Fruit fly (Drosophila melanogaster) whole organism, embryonic: ENCODE data around the gene sob.

Source experiments
- Atf6 ChIP-seq: fragments of 200-800 bp; sonication (Bioruptor generic); IDR thresholded peaks from 2 replicates; pipeline ENCODE4 v1.3.6; 2022; ENCODE audit warnings: missing biosample characterization, missing genetic modification characterization
- BEAF-32 ChIP-seq: fragments of 200-800 bp; sonication (Bioruptor generic); optimal IDR thresholded peaks from 3 replicates; lab custom pipeline; 2017; ENCODE audit warnings: missing biosample characterization, missing genetic modification characterization, mild to moderate bottlenecking, moderate library complexity, missing genetic modification reagents
- Blimp-1 ChIP-seq: fragments of 200-800 bp; sonication (Bioruptor generic); optimal IDR thresholded peaks from 3 replicates; lab custom pipeline; 2018; ENCODE audit warnings: missing biosample characterization, missing genetic modification characterization, mild to moderate bottlenecking, moderate library complexity, missing genetic modification reagents
- BtbVII ChIP-seq: fragments of 200-800 bp; sonication (Bioruptor generic); optimal IDR thresholded peaks from 3 replicates; lab custom pipeline; 2017; ENCODE audit warnings: missing biosample characterization, mild to moderate bottlenecking, missing genetic modification characterization
- CG12071 ChIP-seq: fragments of 200-800 bp; sonication (Bioruptor generic); optimal IDR thresholded peaks from 3 replicates; lab custom pipeline; 2018; ENCODE audit warnings: missing biosample characterization, mild to moderate bottlenecking, missing genetic modification characterization
- CG12744 ChIP-seq: fragments of 200-800 bp; sonication (Bioruptor generic); optimal IDR thresholded peaks from 2 replicates; lab custom pipeline; 2016; ENCODE audit warnings: missing biosample characterization, missing genetic modification characterization
- CG13624 ChIP-seq: fragments of 200-800 bp; sonication (Bioruptor generic); optimal IDR thresholded peaks from 2 replicates; lab custom pipeline; 2016; ENCODE audit warnings: missing biosample characterization, missing genetic modification characterization
- CG14014 ChIP-seq: fragments of 200-800 bp; sonication (Bioruptor generic); IDR thresholded peaks from 2 replicates; pipeline ENCODE4 v1.3.6; 2022; ENCODE audit warnings: missing biosample characterization, missing genetic modification characterization
- CG15479 ChIP-seq: fragments of 200-800 bp; sonication (Bioruptor generic); optimal IDR thresholded peaks from 3 replicates; lab custom pipeline; 2019; ENCODE audit warnings: missing biosample characterization, mild to moderate bottlenecking, missing genetic modification characterization, moderate library complexity
- CG17359 ChIP-seq: fragments of 200-800 bp; sonication (Bioruptor generic); optimal IDR thresholded peaks from 3 replicates; lab custom pipeline; 2018; ENCODE audit warnings: missing biosample characterization, mild to moderate bottlenecking, missing genetic modification characterization, moderate library complexity
- CG17612 ChIP-seq: fragments of 200-800 bp; sonication (Bioruptor generic); IDR thresholded peaks from 2 replicates; pipeline ENCODE4 v1.3.6; 2022; ENCODE audit warnings: missing biosample characterization, missing genetic modification characterization
- CG17802 ChIP-seq: fragments of 200-800 bp; sonication (Bioruptor generic); optimal IDR thresholded peaks from 2 replicates; lab custom pipeline; 2018; ENCODE audit warnings: missing biosample characterization, mild to moderate bottlenecking, missing genetic modification characterization, moderate library complexity
- CG2875 ChIP-seq: fragments of 200-800 bp; sonication (Bioruptor generic); optimal IDR thresholded peaks from 2 replicates; lab custom pipeline; 2017; ENCODE audit warnings: missing biosample characterization, mild to moderate bottlenecking, missing genetic modification characterization, missing genetic modification reagents
- CG30431 ChIP-seq: fragments of 200-800 bp; sonication (Bioruptor generic); optimal IDR thresholded peaks from 2 replicates; lab custom pipeline; 2017; ENCODE audit warnings: missing biosample characterization, missing genetic modification characterization
- CG4707 ChIP-seq: fragments of 200-800 bp; sonication (Bioruptor generic); optimal IDR thresholded peaks from 2 replicates; lab custom pipeline; 2018; ENCODE audit warnings: missing biosample characterization, mild to moderate bottlenecking, missing genetic modification characterization, moderate library complexity
- CG6175 ChIP-seq: fragments of 200-800 bp; sonication (Bioruptor generic); IDR thresholded peaks from 3 replicates; pipeline ENCODE4 v1.3.6; 2022; ENCODE audit warnings: missing biosample characterization, missing genetic modification characterization
- CG6254 ChIP-seq: fragments of 200-800 bp; sonication (Bioruptor generic); optimal IDR thresholded peaks from 3 replicates; lab custom pipeline; 2017; ENCODE audit warnings: mild to moderate bottlenecking, missing biosample characterization, missing genetic modification reagents, missing genetic modification characterization
- CG6272 ChIP-seq: fragments of 200-800 bp; sonication (Bioruptor generic); IDR thresholded peaks from 2 replicates; pipeline ENCODE4 v1.3.6; 2022; ENCODE audit warnings: missing biosample characterization, missing genetic modification characterization
- CG6765 ChIP-seq: fragments of 200-800 bp; sonication (Bioruptor generic); optimal IDR thresholded peaks from 3 replicates; lab custom pipeline; 2017; ENCODE audit warnings: missing biosample characterization, mild to moderate bottlenecking, missing genetic modification characterization
- CG6854 ChIP-seq: fragments of 200-800 bp; sonication (Bioruptor generic); optimal IDR thresholded peaks from 3 replicates; lab custom pipeline; 2017; ENCODE audit warnings: missing biosample characterization, mild to moderate bottlenecking, missing genetic modification characterization
- CG8089 ChIP-seq: fragments of 200-800 bp; sonication (Bioruptor generic); optimal IDR thresholded peaks from 3 replicates; lab custom pipeline; 2016; ENCODE audit warnings: missing biosample characterization, missing genetic modification characterization
- CG8281 ChIP-seq: fragments of 200-800 bp; sonication (Bioruptor generic); optimal IDR thresholded peaks from 2 replicates; lab custom pipeline; 2018; ENCODE audit warnings: missing biosample characterization, mild to moderate bottlenecking, missing genetic modification characterization, moderate library complexity
- CG8290 ChIP-seq, 3 experiments: fragments of 200-800 bp; sonication (Bioruptor generic); optimal IDR thresholded peaks; 2 replicates each; lab custom pipeline; 2016 to 2019; ENCODE audit warnings: missing biosample characterization in 3 of 3, missing genetic modification characterization in 3 of 3, mild to moderate bottlenecking in 2 of 3, moderate library complexity in 1 of 3
- Dek ChIP-seq: fragments of 200-800 bp; sonication (Bioruptor generic); optimal IDR thresholded peaks from 3 replicates; lab custom pipeline; 2019; ENCODE audit warnings: missing biosample characterization, mild to moderate bottlenecking, missing genetic modification characterization, moderate library complexity
- MTF-1 ChIP-seq: fragments of 200-800 bp; sonication (Bioruptor generic); optimal IDR thresholded peaks from 2 replicates; lab custom pipeline; 2018; ENCODE audit warnings: missing biosample characterization, mild to moderate bottlenecking, missing genetic modification characterization, borderline replicate concordance
- Meics ChIP-seq: fragments of 200-800 bp; sonication (Bioruptor generic); optimal IDR thresholded peaks from 2 replicates; lab custom pipeline; 2017; ENCODE audit warnings: missing biosample characterization, mild to moderate bottlenecking, missing genetic modification characterization
- NC2α ChIP-seq: fragments of 200-800 bp; sonication (Bioruptor generic); optimal IDR thresholded peaks from 2 replicates; lab custom pipeline; 2016; ENCODE audit warnings: missing biosample characterization, missing genetic modification characterization
- NFAT ChIP-seq: fragments of 200-800 bp; sonication (Bioruptor generic); IDR thresholded peaks from 2 replicates; pipeline ENCODE4 v1.3.6; 2022; ENCODE audit warnings: missing biosample characterization, missing genetic modification characterization
- NfI ChIP-seq: fragments of 200-800 bp; sonication (Bioruptor generic); optimal IDR thresholded peaks from 3 replicates; lab custom pipeline; 2018; ENCODE audit warnings: missing biosample characterization, mild to moderate bottlenecking, missing genetic modification characterization, moderate library complexity
- Six4 ChIP-seq: fragments of 200-800 bp; sonication (Bioruptor generic); optimal IDR thresholded peaks from 2 replicates; lab custom pipeline; 2016; ENCODE audit warnings: missing biosample characterization, missing genetic modification characterization
- Sox102F ChIP-seq: fragments of 200-800 bp; sonication (Bioruptor generic); optimal IDR thresholded peaks from 2 replicates; lab custom pipeline; 2018; ENCODE audit warnings: missing biosample characterization, mild to moderate bottlenecking, missing genetic modification characterization, moderate library complexity
- Sry-β ChIP-seq: fragments of 200-800 bp; sonication (Bioruptor generic); optimal IDR thresholded peaks from 2 replicates; lab custom pipeline; 2018; ENCODE audit warnings: missing biosample characterization, mild to moderate bottlenecking, missing genetic modification characterization, moderate library complexity
- ato ChIP-seq: fragments of 200-800 bp; sonication (Bioruptor generic); IDR thresholded peaks from 2 replicates; pipeline ENCODE4 v1.3.6; 2022; ENCODE audit warnings: missing biosample characterization, missing genetic modification characterization; ENCODE audit not compliant: partially characterized antibody
- bowl ChIP-seq: fragments of 200-800 bp; sonication (Bioruptor generic); IDR thresholded peaks from 2 replicates; pipeline ENCODE4 v1.3.6; 2022; ENCODE audit warnings: missing biosample characterization, missing genetic modification characterization
- cad ChIP-seq: fragments of >200 bp; optimal IDR thresholded peaks from 2 replicates; lab custom pipeline; 2017; ENCODE audit warnings: missing biosample characterization, missing genetic modification characterization
- caup ChIP-seq: fragments of 200-800 bp; sonication (Bioruptor generic); optimal IDR thresholded peaks from 3 replicates; lab custom pipeline; 2017; ENCODE audit warnings: missing biosample characterization, mild to moderate bottlenecking, missing genetic modification characterization, moderate library complexity; ENCODE audit not compliant: severe bottlenecking
- dpn ChIP-seq, 2 experiments: fragments of 200-800 bp; sonication (Bioruptor generic); optimal IDR thresholded peaks; 3 replicates each; lab custom pipeline; 2016; ENCODE audit warnings: missing biosample characterization in 2 of 2, missing genetic modification characterization in 2 of 2
- ftz-f1 ChIP-seq: fragments of 200-800 bp; sonication (Bioruptor generic); optimal IDR thresholded peaks from 2 replicates; lab custom pipeline; 2016; ENCODE audit warnings: missing biosample characterization, missing genetic modification characterization
- inv ChIP-seq: fragments of 200-800 bp; sonication (Bioruptor generic); IDR thresholded peaks from 2 replicates; pipeline ENCODE4 v1.3.6; 2022; ENCODE audit warnings: missing biosample characterization, missing genetic modification characterization; ENCODE audit not compliant: partially characterized antibody
- lab ChIP-seq: fragments of 200-800 bp; sonication (Bioruptor generic); optimal IDR thresholded peaks from 3 replicates; lab custom pipeline; 2017; ENCODE audit warnings: missing biosample characterization, missing genetic modification characterization, mild to moderate bottlenecking, moderate library complexity, missing genetic modification reagents
- lov ChIP-seq, 2 experiments: fragments of 200-800 bp in 1 of 2; fragments of >200 bp in 1 of 2; sonication (Bioruptor generic) in 1 of 2; IDR thresholded peaks in 1 of 2; optimal IDR thresholded peaks in 1 of 2; 2 replicates in 1 of 2; 3 replicates in 1 of 2; pipeline versions ENCODE4 v1.3.6 to Lab custom; 2017 to 2022; ENCODE audit warnings: missing biosample characterization in 1 of 2, missing genetic modification characterization in 1 of 2
- mirr ChIP-seq: fragments of 200-800 bp; sonication (Bioruptor generic); optimal IDR thresholded peaks from 3 replicates; lab custom pipeline; 2018; ENCODE audit warnings: missing biosample characterization, mild to moderate bottlenecking, missing genetic modification characterization
- ranshi ChIP-seq: fragments of 200-800 bp; sonication (Bioruptor generic); IDR thresholded peaks from 2 replicates; pipeline ENCODE4 v1.3.6; 2022; ENCODE audit warnings: missing biosample characterization, missing genetic modification characterization
- repo ChIP-seq: fragments of 200-800 bp; sonication (Bioruptor generic); optimal IDR thresholded peaks from 2 replicates; lab custom pipeline; 2016; ENCODE audit warnings: missing biosample characterization, missing genetic modification characterization
- shn ChIP-seq: fragments of 200-800 bp; sonication (Bioruptor generic); optimal IDR thresholded peaks from 3 replicates; lab custom pipeline; 2016; ENCODE audit warnings: missing biosample characterization, missing genetic modification characterization
- so ChIP-seq: fragments of 200-800 bp; sonication (Bioruptor generic); IDR thresholded peaks from 3 replicates; pipeline ENCODE4 v1.3.6; 2022; ENCODE audit warnings: missing biosample characterization, missing genetic modification characterization
- trem ChIP-seq: fragments of 200-800 bp; optimal IDR thresholded peaks from 3 replicates; lab custom pipeline; 2019; ENCODE audit warnings: missing biosample characterization, mild to moderate bottlenecking, missing genetic modification characterization, moderate library complexity
- twi ChIP-seq: fragments of 200-800 bp; optimal IDR thresholded peaks from 2 replicates; lab custom pipeline; 2019; ENCODE audit warnings: missing biosample characterization, mild to moderate bottlenecking, missing genetic modification characterization, moderate library complexity
- vvl ChIP-seq: fragments of 200-800 bp; sonication (Bioruptor generic); IDR thresholded peaks from 2 replicates; pipeline ENCODE4 v1.3.6; 2022; ENCODE audit warnings: missing biosample characterization, missing genetic modification characterization

The sob gene

DNA sequence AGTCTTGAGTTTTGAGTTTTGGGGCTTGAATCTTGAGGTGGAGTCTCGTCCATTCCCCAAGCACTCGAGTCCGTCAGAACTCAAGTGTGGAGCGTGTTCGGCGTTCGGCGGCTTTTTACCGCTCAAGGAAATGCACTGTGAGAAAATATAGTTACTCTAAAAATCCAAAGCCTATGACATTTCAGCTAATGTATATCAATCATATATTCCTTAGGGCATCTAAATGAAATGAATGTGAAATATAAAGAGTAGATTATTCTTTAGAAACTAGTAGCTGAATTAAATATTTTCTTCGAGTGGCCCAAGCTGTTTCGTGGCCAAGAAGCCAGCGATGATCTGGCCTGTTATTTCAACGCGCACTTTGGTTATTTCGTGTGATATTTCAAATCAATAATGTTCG, 6.7 kb upstream of the sob start (continued):
- TF ChIP-seq ftz-f1 (GFP tag; lab: Kevin White, UChicago) (no peak), CG14014 (0 out of 2 replicates have a peak, but pooled peaks have one; percentile 15), twi (peak; percentile 17), CG30431 (GFP tag; lab: Kevin White, UChicago) (no peak), BtbVII (no peak), CG15479 (no peak), CG17802 (tag; lab: Kevin White, UChicago) (no peak), Six4 (no peak), CG8089 (peak; percentile 28), ato (GFP tag; lab: Robert Waterston, UW) (no peak), CG8290 (GFP tag; optimal IDR thresholded peaks at IDR 0.05; lab: Kevin White, UChicago) (no peak), CG8290 (tag; optimal IDR thresholded peaks at IDR 0.05; lab: Kevin White, UChicago) (peak in 1 of 2 experiments; percentile 18), ranshi (GFP tag; lab: Robert Waterston, UW) (peak; percentile 58; the same call in 1 of the 2 replicates), CG6272 (GFP tag; lab: Robert Waterston, UW) (no peak), inv (GFP tag; lab: Robert Waterston, UW) (no peak), CG4707 (GFP tag; lab: Kevin White, UChicago) (peak; percentile 15), CG12071 (GFP tag; lab: Kevin White, UChicago) (no peak), CG17359 (tag; lab: Kevin White, UChicago) (peak; percentile 43), cad (GFP tag; lab: Kevin White, UChicago) (no peak), CG2875 (GFP tag; lab: Kevin White, UChicago) (peak; percentile 46), NfI (GFP tag; lab: Kevin White, UChicago) (peak; percentile 11), CG12744 (no peak), mirr (GFP tag; lab: Kevin White, UChicago) (no peak), CG17612 (GFP tag; lab: Robert Waterston, UW) (no peak), CG8281 (tag; lab: Kevin White, UChicago) (no peak), dpn (GFP tag; optimal IDR thresholded peaks at IDR 0.05; lab: Kevin White, UChicago) (peak; percentile 8 to 33), trem (peak; percentile 43), CG6765 (GFP tag; lab: Kevin White, UChicago) (no peak), Sry-β (GFP tag; lab: Kevin White, UChicago) (no peak), bowl (GFP tag; lab: Robert Waterston, UW) (no peak), Meics (GFP tag; lab: Kevin White, UChicago) (no peak), CG6854 (GFP tag; lab: Kevin White, UChicago) (no peak), NFAT (GFP tag; lab: Robert Waterston, UW) (no peak), CG6175 (GFP tag; lab: Robert Waterston, UW) (no peak), Atf6 (GFP tag; lab: Robert Waterston, UW) (no peak), MTF-1 (peak; percentile 25), Blimp-1 (peak; percentile 57), caup (no peak), BEAF-32 (GFP tag; lab: Kevin White, UChicago) (no peak), Sox102F (GFP tag; lab: Kevin White, UChicago) (peak; percentile 35), Dek (tag; lab: Kevin White, UChicago) (no peak), repo (GFP tag; lab: Kevin White, UChicago) (no peak), lov (optimal IDR thresholded peaks at IDR 0.05; lab: Kevin White, UChicago) (no peak), lov (GFP tag; IDR thresholded peaks at IDR 0.05; lab: Robert Waterston, UW) (no peak), lab (GFP tag; lab: Kevin White, UChicago) (no peak), vvl (GFP tag; lab: Robert Waterston, UW) (peak; percentile 23; the same call in 1 of the 2 replicates), shn (GFP tag; lab: Kevin White, UChicago) (peak; percentile 23), CG13624 (GFP tag; lab: Kevin White, UChicago) (no peak), NC2α (GFP tag; lab: Kevin White, UChicago) (no peak), CG6254 (GFP tag; lab: Kevin White, UChicago) (peak; percentile 8), so (GFP tag; lab: Robert Waterston, UW) (no peak)
